Worm (Caenorhabditis elegans) whole organism, late embryonic: ENCODE measurements around the gene rabr-4.

Source experiments
- C38D4.7 ChIP-seq: fragments of 200-800 bp; sonication (Bioruptor generic); optimal IDR thresholded peaks from 2 replicates; lab custom pipeline; 2018; ENCODE audit warnings: mild to moderate bottlenecking, missing genetic modification characterization, moderate library complexity, missing compliant biosample characterization
- F13H6.1 ChIP-seq: sonication (generic microtip); optimal IDR thresholded peaks from 2 replicates; lab custom pipeline; 2016; ENCODE audit warnings: missing genetic modification characterization, missing compliant biosample characterization
- T23F11.4 ChIP-seq: fragments of 200-800 bp; sonication (Bioruptor generic); optimal IDR thresholded peaks from 2 replicates; lab custom pipeline; 2018; ENCODE audit warnings: mild to moderate bottlenecking, missing genetic modification characterization, missing compliant biosample characterization
- ceh-18 ChIP-seq: sonication (generic microtip); optimal IDR thresholded peaks from 2 replicates; lab custom pipeline; 2016; ENCODE audit warnings: missing genetic modification characterization, missing compliant biosample characterization
- ceh-2 ChIP-seq: sonication (generic microtip); optimal IDR thresholded peaks from 2 replicates; lab custom pipeline; 2016; ENCODE audit warnings: missing genotype, missing genetic modification characterization, missing compliant biosample characterization
- ceh-30 ChIP-seq: fragments of 150-350 bp; optimal IDR thresholded peaks from 2 replicates; lab custom pipeline; 2014; ENCODE audit warnings: missing biosample characterization, missing genetic modification characterization
- ceh-31 ChIP-seq: sonication (generic microtip); optimal IDR thresholded peaks from 2 replicates; lab custom pipeline; 2016; ENCODE audit warnings: missing genetic modification characterization, missing compliant biosample characterization
- ceh-34 ChIP-seq: sonication (generic microtip); optimal IDR thresholded peaks from 2 replicates; lab custom pipeline; 2016; ENCODE audit warnings: mild to moderate bottlenecking, missing genetic modification characterization, missing compliant biosample characterization
- ceh-45 ChIP-seq: fragments of 200-800 bp; sonication (Bioruptor generic); IDR thresholded peaks from 2 replicates; pipeline ENCODE4 v1.3.6; 2022; ENCODE audit warnings: missing genetic modification reagents, missing genetic modification characterization, missing compliant biosample characterization
- ceh-48 ChIP-seq: sonication (generic microtip); optimal IDR thresholded peaks from 2 replicates; lab custom pipeline; 2016; ENCODE audit warnings: missing genetic modification characterization, inconsistent platforms, missing compliant biosample characterization
- ceh-6 ChIP-seq: fragments of 200-800 bp; sonication (Bioruptor generic); optimal IDR thresholded peaks from 2 replicates; lab custom pipeline; 2018; ENCODE audit warnings: mild to moderate bottlenecking, missing genetic modification characterization, missing compliant biosample characterization
- che-1 ChIP-seq: sonication (generic microtip); optimal IDR thresholded peaks from 2 replicates; lab custom pipeline; 2016; ENCODE audit warnings: mild to moderate bottlenecking, missing genetic modification characterization, missing compliant biosample characterization
- dmd-4 ChIP-seq: sonication (generic microtip); optimal IDR thresholded peaks from 2 replicates; lab custom pipeline; 2016; ENCODE audit warnings: borderline replicate concordance, missing genetic modification characterization, missing compliant biosample characterization
- ets-4 ChIP-seq: sonication (generic microtip); optimal IDR thresholded peaks from 2 replicates; lab custom pipeline; 2016; ENCODE audit warnings: missing genetic modification characterization, missing compliant biosample characterization
- fax-1 ChIP-seq: sonication (generic microtip); optimal IDR thresholded peaks from 2 replicates; lab custom pipeline; 2016; ENCODE audit warnings: missing genotype, missing genetic modification characterization, missing compliant biosample characterization
- fkh-6 ChIP-seq: sonication (generic microtip); optimal IDR thresholded peaks from 2 replicates; lab custom pipeline; 2016; ENCODE audit warnings: missing genetic modification characterization, missing compliant biosample characterization
- hlh-15 ChIP-seq: sonication (generic microtip); optimal IDR thresholded peaks from 2 replicates; lab custom pipeline; 2016; ENCODE audit warnings: missing genetic modification characterization, missing compliant biosample characterization
- hlh-30 ChIP-seq: sonication (generic microtip); optimal IDR thresholded peaks from 2 replicates; lab custom pipeline; 2017; ENCODE audit warnings: antibody characterized with exemption, missing genetic modification characterization, missing compliant biosample characterization; ENCODE audit not compliant: insufficient read depth
- hlh-6 ChIP-seq: sonication (generic microtip); optimal IDR thresholded peaks from 2 replicates; lab custom pipeline; 2016; ENCODE audit warnings: missing genotype, missing genetic modification characterization, missing compliant biosample characterization
- hlh-8 ChIP-seq: sonication (generic microtip); optimal IDR thresholded peaks from 2 replicates; lab custom pipeline; 2016; ENCODE audit warnings: missing genotype, missing genetic modification characterization, missing compliant biosample characterization
- lim-6 ChIP-seq: sonication (generic microtip); optimal IDR thresholded peaks from 2 replicates; lab custom pipeline; 2016; ENCODE audit warnings: missing genetic modification characterization, missing compliant biosample characterization
- lin-11 ChIP-seq: fragments of 200-800 bp; sonication (Bioruptor generic); optimal IDR thresholded peaks from 2 replicates; lab custom pipeline; 2018; ENCODE audit warnings: mild to moderate bottlenecking, missing genetic modification characterization, missing compliant biosample characterization
- nhr-11 ChIP-seq: fragments of 150-350 bp; optimal IDR thresholded peaks from 2 replicates; lab custom pipeline; 2014; ENCODE audit warnings: missing biosample characterization, missing genetic modification characterization
- npax-4 ChIP-seq: sonication (generic microtip); optimal IDR thresholded peaks from 2 replicates; lab custom pipeline; 2016; ENCODE audit warnings: missing genetic modification characterization, missing compliant biosample characterization
- odd-2 ChIP-seq: sonication (generic microtip); optimal IDR thresholded peaks from 2 replicates; lab custom pipeline; 2017; ENCODE audit warnings: antibody characterized with exemption, mild to moderate bottlenecking, missing genetic modification characterization, missing compliant biosample characterization
- pag-3 ChIP-seq: sonication (generic microtip); optimal IDR thresholded peaks from 2 replicates; lab custom pipeline; 2016; ENCODE audit warnings: missing compliant biosample characterization, missing genetic modification characterization, borderline replicate concordance
- pat-9 ChIP-seq: fragments of 200-800 bp; sonication (Bioruptor generic); optimal IDR thresholded peaks from 2 replicates; lab custom pipeline; 2018; ENCODE audit warnings: mild to moderate bottlenecking, missing genetic modification characterization, moderate library complexity, missing compliant biosample characterization
- pax-1 ChIP-seq: fragments of 150-350 bp; optimal IDR thresholded peaks from 2 replicates; lab custom pipeline; 2014; ENCODE audit warnings: missing biosample characterization, missing genetic modification characterization
- pha-2 ChIP-seq: sonication (generic microtip); optimal IDR thresholded peaks from 2 replicates; lab custom pipeline; 2017; ENCODE audit warnings: mild to moderate bottlenecking, missing genetic modification characterization, missing compliant biosample characterization
- pha-4 ChIP-seq: fragments of 150-350 bp; optimal IDR thresholded peaks from 2 replicates; lab custom pipeline; 2018; ENCODE audit warnings: missing biosample characterization, missing genetic modification reagents, missing genetic modification characterization
- pqm-1 ChIP-seq: sonication (generic microtip); optimal IDR thresholded peaks from 2 replicates; lab custom pipeline; 2016; ENCODE audit warnings: missing genetic modification characterization, missing compliant biosample characterization
- ref-2 ChIP-seq: sonication (generic microtip); optimal IDR thresholded peaks from 2 replicates; lab custom pipeline; 2016; ENCODE audit warnings: missing genetic modification characterization, missing compliant biosample characterization
- sdc-2 ChIP-seq: sonication (generic microtip); optimal IDR thresholded peaks from 2 replicates; lab custom pipeline; 2016; ENCODE audit warnings: missing genotype, missing genetic modification characterization, missing compliant biosample characterization
- sox-2 ChIP-seq: fragments of 200-800 bp; sonication (Bioruptor generic); IDR thresholded peaks from 2 replicates; pipeline ENCODE4 v1.3.6; 2022; ENCODE audit warnings: missing genetic modification reagents, missing genetic modification characterization, missing compliant biosample characterization
- tbx-2 ChIP-seq: sonication (generic microtip); optimal IDR thresholded peaks from 2 replicates; lab custom pipeline; 2016; ENCODE audit warnings: missing genetic modification characterization, missing compliant biosample characterization
- unc-3 ChIP-seq, 2 experiments: fragments of 200-800 bp in 1 of 2; sonication (Bioruptor generic) in 1 of 2; sonication (generic microtip) in 1 of 2; conservative IDR thresholded peaks in 1 of 2; optimal IDR thresholded peaks in 1 of 2; 2 replicates each; pipeline versions ENCODE4 v1.3.6 to Lab custom; 2016 to 2022; ENCODE audit warnings: missing compliant biosample characterization in 2 of 2, missing genetic modification characterization in 2 of 2, missing genetic modification reagents in 1 of 2
- unc-86 ChIP-seq: sonication (generic microtip); optimal IDR thresholded peaks from 2 replicates; lab custom pipeline; 2016; ENCODE audit warnings: missing genetic modification characterization, missing compliant biosample characterization

Gene rabr-4

DNA sequence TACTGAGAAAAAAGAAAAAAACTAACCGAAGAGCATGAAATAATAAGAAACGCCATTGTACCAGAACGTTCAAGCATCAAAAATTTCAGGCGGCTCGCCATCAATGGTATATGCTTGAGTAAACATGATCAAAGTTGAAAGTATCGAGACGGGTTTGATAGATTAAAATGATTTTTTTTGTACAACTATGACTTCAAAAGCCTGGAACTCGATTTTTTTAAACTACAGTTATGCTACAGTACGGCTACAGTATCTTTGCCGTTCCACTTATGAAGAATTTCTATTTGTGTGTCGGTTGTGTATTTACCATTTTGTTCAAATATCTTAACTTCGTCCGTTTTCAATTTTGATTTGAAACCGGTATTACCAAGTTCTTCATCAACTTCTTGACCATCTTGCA, 39.6 kb upstream of the rabr-4 start, which contains the start of gene str-97:
TSS of gene str-97 (minus strand) at position 101 of the 400 bp plus-strand sequence.
- TF ChIP-seq pqm-1 (tag; lab: Kevin White, UChicago): no peak
- TF ChIP-seq, all 69 proteins: peak for 0

DNA sequence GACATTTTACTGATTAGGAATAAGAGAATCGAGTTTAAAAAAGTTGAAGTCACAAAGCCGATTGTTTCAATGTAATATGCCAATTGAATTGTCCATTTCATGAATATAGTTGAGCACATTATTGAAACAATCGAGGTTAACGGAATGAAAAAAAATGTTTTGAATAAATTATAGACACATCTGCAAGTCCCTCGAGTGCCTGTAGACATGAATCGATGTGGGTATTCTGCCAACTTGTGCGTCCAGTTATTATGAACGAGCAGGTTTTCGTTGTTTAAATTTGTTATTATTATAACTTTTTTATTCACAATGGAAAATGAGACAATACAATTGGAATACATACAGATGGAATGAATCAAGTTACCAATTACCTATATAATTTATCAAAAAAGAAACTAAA, 36.3 kb upstream of the rabr-4 start, which contains the start of gene str-99:
TSS of gene str-99 (minus strand) at position 101 of the 400 bp plus-strand sequence.
- no peak for TF ChIP-seq pat-9 (tag; lab: Kevin White, UChicago)
- no peak for TF ChIP-seq pha-2 (tag; lab: Kevin White, UChicago)

DNA sequence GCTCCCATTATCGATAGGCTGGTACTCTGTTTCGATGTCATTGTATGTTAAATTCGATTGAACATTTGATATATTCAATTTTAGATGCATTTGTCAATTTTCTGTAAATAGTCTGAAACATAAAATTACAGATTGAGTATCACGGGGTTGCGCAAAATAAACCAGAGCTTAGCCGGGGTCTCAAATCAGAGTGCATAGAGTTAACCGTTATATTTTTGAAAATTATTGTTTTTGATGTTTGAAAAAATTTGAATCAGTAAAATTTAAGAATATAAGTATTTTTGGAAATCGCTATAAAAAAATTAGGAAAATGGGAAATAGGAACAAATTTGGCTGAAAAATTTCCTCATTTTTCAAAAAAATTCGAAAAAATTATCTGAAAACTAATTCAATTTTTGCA, 35.1 kb upstream of the rabr-4 start, which contains the start of gene F10A3.17:
TSS of gene F10A3.17 (minus strand) at position 101 of the 400 bp plus-strand sequence.
- TF ChIP-seq ceh-30 (no peak), ceh-34 (no peak), pag-3 (tag; lab: Kevin White, UChicago) (no peak), ceh-45 (GFP tag; lab: Robert Waterston, UW) (no peak), hlh-8 (no peak), pha-4 (no peak), hlh-15 (no peak), C38D4.7 (GFP tag; lab: Kevin White, UChicago) (no peak), ceh-6 (GFP tag; lab: Kevin White, UChicago) (no peak), pha-2 (tag; lab: Kevin White, UChicago) (no peak), sox-2 (GFP tag; lab: Robert Waterston, UW) (no peak), unc-86 (tag; lab: Kevin White, UChicago) (no peak), odd-2 (tag; lab: Kevin White, UChicago) (no peak), dmd-4 (tag; lab: Kevin White, UChicago) (no peak), pqm-1 (tag; lab: Kevin White, UChicago) (no peak), lin-11 (tag; lab: Kevin White, UChicago) (no peak), hlh-30 (tag; lab: Kevin White, UChicago) (no peak), pax-1 (tag; lab: Kevin White, UChicago) (no peak), fax-1 (tag; lab: Kevin White, UChicago) (no peak), nhr-11 (no peak)
- TF ChIP-seq, all 69 proteins: peak for 0

DNA sequence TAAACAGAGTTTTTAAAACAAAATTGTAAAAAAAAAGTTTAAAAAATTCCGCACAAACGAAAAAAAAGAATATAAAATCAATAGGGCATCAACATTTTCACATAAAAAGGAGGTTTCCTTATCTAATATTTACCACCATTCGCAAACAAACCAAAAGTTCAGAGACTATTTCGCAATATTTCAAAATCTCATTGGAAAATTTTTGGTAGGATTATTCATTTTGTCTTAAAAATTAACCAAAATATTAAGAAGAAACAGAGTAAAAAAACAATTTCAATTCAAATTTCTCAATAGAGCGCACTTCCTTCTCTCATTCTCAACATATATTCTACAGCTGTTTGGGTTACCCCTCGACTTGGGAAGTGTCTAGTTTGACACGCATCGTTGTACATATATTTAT, 34.7 kb upstream of the rabr-4 start:
- TF ChIP-seq lim-6: no peak
- TF ChIP-seq ceh-31 (tag; lab: Kevin White, UChicago): no peak
- no peak for TF ChIP-seq sdc-2 (tag; lab: Kevin White, UChicago)
- no peak for TF ChIP-seq npax-4 (tag; lab: Kevin White, UChicago)
- TF ChIP-seq dmd-4 (tag; lab: Kevin White, UChicago): no peak
- TF ChIP-seq odd-2 (tag; lab: Kevin White, UChicago): no peak
- TF ChIP-seq pax-1 (tag; lab: Kevin White, UChicago): no peak
- no peak for TF ChIP-seq ceh-18
- TF ChIP-seq lin-11 (tag; lab: Kevin White, UChicago): no peak
- no peak for TF ChIP-seq T23F11.4

DNA sequence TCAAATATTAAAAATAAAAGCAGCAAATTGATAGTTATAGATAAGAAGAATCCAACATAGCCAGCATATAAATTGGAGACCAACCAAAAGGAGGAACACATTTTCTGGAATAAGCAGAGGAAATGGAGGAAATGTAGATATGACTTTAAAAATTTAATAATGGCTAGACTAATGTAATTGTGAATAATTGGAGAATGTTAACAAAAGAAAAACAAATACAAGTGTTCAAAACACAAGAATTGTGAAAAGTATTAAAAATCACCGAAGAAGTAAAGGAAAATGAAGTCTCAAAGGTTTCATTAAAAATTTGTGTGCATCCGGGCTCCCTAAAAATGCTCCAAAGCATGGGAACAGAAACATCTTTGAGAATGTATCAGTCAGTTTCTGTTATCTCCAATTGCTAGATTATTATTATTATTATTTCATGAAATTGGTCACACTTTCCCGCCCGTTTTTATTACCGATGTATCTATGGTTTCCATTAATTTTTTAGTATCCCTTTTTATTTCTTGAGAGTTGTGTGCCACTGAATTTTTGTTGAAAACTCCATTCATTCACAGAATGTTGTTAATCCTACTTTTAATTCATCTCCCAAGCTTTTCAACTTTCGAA, 32.5 kb upstream of the rabr-4 start, which contains the start of the genes str-109 and F10A3.11:
TSS of gene str-109 (minus strand) at position 101 of the 612 bp plus-strand sequence.
TSS of gene F10A3.11 (plus strand) at position 562 of the 612 bp plus-strand sequence.
- TF ChIP-seq unc-86 (tag; lab: Kevin White, UChicago) (no peak), pha-4 (no peak), che-1 (no peak), sdc-2 (tag; lab: Kevin White, UChicago) (no peak), ceh-48 (tag; lab: Kevin White, UChicago) (no peak), fax-1 (tag; lab: Kevin White, UChicago) (no peak), tbx-2 (tag; lab: Kevin White, UChicago) (no peak), F13H6.1 (tag; lab: Kevin White, UChicago) (no peak), hlh-6 (no peak), ets-4 (tag; lab: Kevin White, UChicago) (no peak), ref-2 (tag; lab: Kevin White, UChicago) (no peak), unc-3 (GFP tag; conservative IDR thresholded peaks at IDR 0.05; lab: Robert Waterston, UW) (no peak), unc-3 (tag; optimal IDR thresholded peaks at IDR 0.05; lab: Kevin White, UChicago) (no peak), ceh-6 (GFP tag; lab: Kevin White, UChicago) (no peak), fkh-6 (no peak), ceh-2 (tag; lab: Kevin White, UChicago) (no peak), pag-3 (tag; lab: Kevin White, UChicago) (no peak)
